Worm (Caenorhabditis elegans) whole organism, L4 larva: ENCODE results near the gene tmd-2.

ENCODE experiments used
- F26F4.8 ChIP-seq: fragments of 200-800 bp; sonication (Bioruptor generic); conservative IDR thresholded peaks from 2 replicates; pipeline ENCODE4 v1.3.6; 2022; ENCODE audit warnings: missing genetic modification characterization, missing compliant biosample characterization
- F37D6.2 ChIP-seq: sonication (generic microtip); optimal IDR thresholded peaks from 2 replicates; lab custom pipeline; 2016; ENCODE audit warnings: mild to moderate bottlenecking, missing genetic modification characterization, missing compliant biosample characterization
- R02D3.7 ChIP-seq: fragments of 150-350 bp; sonication (generic microtip); optimal IDR thresholded peaks from 3 replicates; lab custom pipeline; 2014; ENCODE audit warnings: missing biosample characterization, missing genetic modification characterization
- T20F7.1 ChIP-seq: fragments of 200-800 bp; sonication (Bioruptor generic); optimal IDR thresholded peaks from 2 replicates; lab custom pipeline; 2018; ENCODE audit warnings: mild to moderate bottlenecking, missing genetic modification characterization, missing compliant biosample characterization
- aly-2 ChIP-seq: sonication (generic microtip); optimal IDR thresholded peaks from 2 replicates; lab custom pipeline; 2018; ENCODE audit warnings: missing biosample characterization, missing genetic modification characterization
- ceh-20 ChIP-seq: fragments of 200-800 bp; sonication (Bioruptor generic); IDR thresholded peaks from 2 replicates; pipeline ENCODE4 v1.3.6; 2022; ENCODE audit warnings: missing genetic modification reagents, missing genetic modification characterization, missing compliant biosample characterization
- ceh-28 ChIP-seq: fragments of 150-350 bp; optimal IDR thresholded peaks from 2 replicates; lab custom pipeline; 2014; ENCODE audit warnings: missing biosample characterization, missing genetic modification reagents, missing genetic modification characterization
- ces-1 ChIP-seq: fragments of 150-350 bp; sonication (generic microtip); optimal IDR thresholded peaks from 4 replicates; lab custom pipeline; 2014; ENCODE audit warnings: missing biosample characterization, missing genetic modification reagents, missing genetic modification characterization
- daf-16 ChIP-seq, 3 experiments: sonication (generic microtip); optimal IDR thresholded peaks; 2 replicates each; lab custom pipeline; 2016 to 2017; ENCODE audit warnings: missing genetic modification characterization in 3 of 3, missing genetic modification reagents in 3 of 3, mild to moderate bottlenecking in 2 of 3, missing compliant biosample characterization in 2 of 3, missing biosample characterization in 1 of 3, moderate library complexity in 1 of 3
- daf-8 ChIP-seq: fragments of 200-800 bp; sonication (Bioruptor generic); IDR thresholded peaks from 2 replicates; pipeline ENCODE4 v1.3.6; 2022; ENCODE audit warnings: missing genetic modification characterization, missing compliant biosample characterization
- dmd-6 ChIP-seq: fragments of 200-800 bp; sonication (Bioruptor generic); IDR thresholded peaks from 2 replicates; pipeline ENCODE4 v1.3.6; 2022; ENCODE audit warnings: missing genetic modification reagents, missing genetic modification characterization, missing compliant biosample characterization
- dmd-8 ChIP-seq: fragments of 200-800 bp; sonication (Bioruptor generic); IDR thresholded peaks from 2 replicates; pipeline ENCODE4 v1.3.6; 2022; ENCODE audit warnings: missing genetic modification characterization, missing compliant biosample characterization
- dpl-1 ChIP-seq: fragments of 150-350 bp; optimal IDR thresholded peaks from 2 replicates; lab custom pipeline; 2014; ENCODE audit warnings: missing biosample characterization, missing genetic modification reagents, missing genetic modification characterization
- duxl-1 ChIP-seq: sonication (generic microtip); optimal IDR thresholded peaks from 2 replicates; lab custom pipeline; 2016; ENCODE audit warnings: mild to moderate bottlenecking, missing genetic modification characterization, moderate library complexity, missing compliant biosample characterization; ENCODE audit not compliant: poor library complexity
- dve-1 ChIP-seq: sonication (generic microtip); optimal IDR thresholded peaks from 2 replicates; lab custom pipeline; 2017; ENCODE audit warnings: antibody characterized with exemption, mild to moderate bottlenecking, missing genetic modification characterization, missing compliant biosample characterization; ENCODE audit not compliant: insufficient read depth
- egl-43 ChIP-seq: fragments of 200-800 bp; sonication (Bioruptor generic); IDR thresholded peaks from 2 replicates; pipeline ENCODE4 v1.3.6; 2022; ENCODE audit warnings: missing genetic modification reagents, missing genetic modification characterization, missing compliant biosample characterization
- fos-1 ChIP-seq: fragments of 150-350 bp; optimal IDR thresholded peaks from 2 replicates; lab custom pipeline; 2014; ENCODE audit warnings: missing biosample characterization, missing genetic modification characterization
- hif-1 ChIP-seq, 2 experiments: sonication (generic microtip); optimal IDR thresholded peaks; 2 replicates each; lab custom pipeline; 2016 to 2017; ENCODE audit warnings: missing compliant biosample characterization in 2 of 2, missing genetic modification characterization in 2 of 2, missing genetic modification reagents in 2 of 2, missing genotype in 2 of 2, mild to moderate bottlenecking in 1 of 2
- lin-13 ChIP-seq: fragments of 150-350 bp; optimal IDR thresholded peaks from 2 replicates; lab custom pipeline; 2014; ENCODE audit warnings: missing biosample characterization, missing genetic modification reagents, missing genetic modification characterization
- lin-15B ChIP-seq: fragments of 150-350 bp; sonication (generic microtip); optimal IDR thresholded peaks from 3 replicates; lab custom pipeline; 2014; ENCODE audit warnings: missing biosample characterization, missing genetic modification characterization
- lin-38 ChIP-seq: fragments of 200-800 bp; sonication (Bioruptor generic); IDR thresholded peaks from 2 replicates; pipeline ENCODE4 v1.3.6; 2022; ENCODE audit warnings: missing genetic modification reagents, missing genetic modification characterization, missing compliant biosample characterization
- lin-39 ChIP-seq: fragments of 150-350 bp; optimal IDR thresholded peaks from 2 replicates; lab custom pipeline; 2014; ENCODE audit warnings: missing biosample characterization, missing genetic modification reagents, missing genetic modification characterization
- lir-3 ChIP-seq: sonication (generic microtip); optimal IDR thresholded peaks from 2 replicates; lab custom pipeline; 2016; ENCODE audit warnings: mild to moderate bottlenecking, missing genetic modification characterization, missing compliant biosample characterization
- mdt-29 ChIP-seq: fragments of 200-800 bp; sonication (Bioruptor generic); IDR thresholded peaks from 2 replicates; pipeline ENCODE4 v1.3.6; 2022; ENCODE audit warnings: missing genetic modification reagents, missing genetic modification characterization, missing compliant biosample characterization
- mxl-2 ChIP-seq: fragments of 200-800 bp; sonication (Bioruptor generic); conservative IDR thresholded peaks from 2 replicates; pipeline ENCODE4 v1.3.6; 2022; ENCODE audit warnings: missing genetic modification reagents, missing genetic modification characterization, missing compliant biosample characterization
- mxl-3 ChIP-seq: fragments of 200-800 bp; sonication (Bioruptor generic); optimal IDR thresholded peaks from 2 replicates; lab custom pipeline; 2018; ENCODE audit warnings: mild to moderate bottlenecking, missing genetic modification characterization, missing compliant biosample characterization
- nhr-111 ChIP-seq: fragments of 200-800 bp; sonication (Bioruptor generic); optimal IDR thresholded peaks from 2 replicates; lab custom pipeline; 2018; ENCODE audit warnings: mild to moderate bottlenecking, missing genetic modification characterization, missing compliant biosample characterization
- nhr-25 ChIP-seq: sonication (generic microtip); optimal IDR thresholded peaks from 2 replicates; lab custom pipeline; 2017; ENCODE audit warnings: missing genetic modification characterization, mild to moderate bottlenecking, missing compliant biosample characterization, antibody characterized with exemption, moderate library complexity, borderline replicate concordance; ENCODE audit not compliant: insufficient read depth
- nhr-28 ChIP-seq: fragments of 150-350 bp; optimal IDR thresholded peaks from 2 replicates; lab custom pipeline; 2014; ENCODE audit warnings: missing biosample characterization, missing genetic modification characterization
- nhr-41 ChIP-seq: fragments of 200-800 bp; sonication (Bioruptor generic); IDR thresholded peaks from 2 replicates; pipeline ENCODE4 v1.3.6; 2022; ENCODE audit warnings: missing genetic modification reagents, missing genetic modification characterization, missing compliant biosample characterization
- pha-4 ChIP-seq, 2 experiments: fragments of 150-350 bp in 1 of 2; fragments of 200-800 bp in 1 of 2; sonication (Bioruptor generic) in 1 of 2; IDR thresholded peaks in 1 of 2; optimal IDR thresholded peaks in 1 of 2; 2 replicates each; pipeline versions ENCODE4 v1.3.6 to Lab custom; 2014 to 2022; ENCODE audit warnings: missing genetic modification characterization in 2 of 2, missing genetic modification reagents in 2 of 2, missing biosample characterization in 1 of 2, missing compliant biosample characterization in 1 of 2
- php-3 ChIP-seq: fragments of 200-800 bp; sonication (Bioruptor generic); IDR thresholded peaks from 2 replicates; pipeline ENCODE4 v1.3.6; 2022; ENCODE audit warnings: missing genetic modification reagents, missing genetic modification characterization, missing compliant biosample characterization
- pqm-1 ChIP-seq: sonication (generic microtip); optimal IDR thresholded peaks from 2 replicates; lab custom pipeline; 2017; ENCODE audit warnings: missing biosample characterization, missing genetic modification characterization
- spr-1 ChIP-seq: sonication (generic microtip); optimal IDR thresholded peaks from 2 replicates; lab custom pipeline; 2016; ENCODE audit warnings: mild to moderate bottlenecking, missing genetic modification characterization, missing compliant biosample characterization
- tag-97 ChIP-seq: fragments of 200-800 bp; sonication (Bioruptor generic); IDR thresholded peaks from 2 replicates; pipeline ENCODE4 v1.3.6; 2022; ENCODE audit warnings: missing genetic modification characterization, missing compliant biosample characterization
- tra-1 ChIP-seq: fragments of 200-800 bp; sonication (Bioruptor generic); IDR thresholded peaks from 2 replicates; pipeline ENCODE4 v1.3.6; 2022; ENCODE audit warnings: missing genetic modification reagents, missing genetic modification characterization, missing compliant biosample characterization
- unc-62 ChIP-seq, 3 experiments: fragments of 150-350 bp in 1 of 3; sonication (generic microtip); optimal IDR thresholded peaks in 2 of 3; peaks in 1 of 3; 1 replicate in 1 of 3; 2 replicates in 2 of 3; lab custom pipeline; 2014 to 2017; ENCODE audit warnings: missing biosample characterization in 3 of 3, missing genetic modification characterization in 3 of 3, missing genetic modification reagents in 3 of 3, missing genotype in 1 of 3
- zag-1 ChIP-seq: fragments of 150-350 bp; optimal IDR thresholded peaks from 2 replicates; lab custom pipeline; 2014; ENCODE audit warnings: missing biosample characterization, missing genetic modification characterization
- zfp-2 ChIP-seq: sonication (generic microtip); optimal IDR thresholded peaks from 2 replicates; lab custom pipeline; 2016; ENCODE audit warnings: mild to moderate bottlenecking, missing genetic modification characterization, missing compliant biosample characterization
- zfp-3 ChIP-seq: fragments of 200-800 bp; sonication (Bioruptor generic); conservative IDR thresholded peaks from 2 replicates; pipeline ENCODE4 v1.3.6; 2022; ENCODE audit warnings: missing genetic modification reagents, missing genetic modification characterization, missing compliant biosample characterization
- ztf-7 ChIP-seq: fragments of 150-350 bp; optimal IDR thresholded peaks from 2 replicates; lab custom pipeline; 2014; ENCODE audit warnings: missing biosample characterization, missing genetic modification characterization

Gene tmd-2

ce11 chrV:8375419-8375818 is 41.0 kb downstream of the tmd-2 start, which contains the start of gene F38E1.10:
F38E1.10 (minus strand) TSS chrV:8375519.
- peak in 1 of 2 experiments; percentile 6 for TF ChIP-seq unc-62 (GFP tag; optimal IDR thresholded peaks at IDR 0.05 in 1 of 2; lab: Kevin White, UChicago)
- no peak for TF ChIP-seq unc-62 (tag; optimal IDR thresholded peaks at IDR 0.05; lab: Kevin White, UChicago)
- no peak for TF ChIP-seq zfp-2
- TF ChIP-seq, all 104 proteins: peak for 1

DNA sequence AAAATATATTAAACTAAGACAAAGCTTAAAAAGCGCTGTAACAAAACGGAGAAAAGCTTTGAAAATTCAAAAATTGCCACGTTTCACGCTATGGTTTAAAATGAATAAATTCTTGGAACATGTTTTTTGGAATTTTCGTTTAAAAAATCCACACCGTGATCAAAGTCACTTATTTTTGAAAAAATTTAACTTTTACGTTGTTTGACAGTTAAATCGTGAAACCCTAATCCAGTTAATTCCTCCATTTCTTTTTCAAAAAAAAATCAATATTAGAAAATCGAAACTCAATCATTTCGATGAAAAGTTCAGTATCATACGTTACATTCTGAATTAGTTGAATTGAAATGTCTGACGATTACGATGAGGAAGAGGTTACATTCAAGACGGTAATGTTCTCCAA is 41.4 kb downstream of the tmd-2 start, which contains the start of gene F38E1.3:
Gene F38E1.3 (plus strand): TSS at position 301 of the 400 bp plus-strand sequence.
- TF ChIP-seq egl-43 (GFP tag; lab: Robert Waterston, UW), result no peak
- TF ChIP-seq F37D6.2 (tag; lab: Kevin White, UChicago), result no peak
- TF ChIP-seq ceh-28, result no peak
- TF ChIP-seq lin-39 (tag; lab: Kevin White, UChicago), result no peak
- TF ChIP-seq nhr-111 (GFP tag; lab: Kevin White, UChicago), result no peak
- TF ChIP-seq lin-13 (GFP tag; lab: Kevin White, UChicago), result no peak
- no peak for TF ChIP-seq zfp-3 (GFP tag; lab: Robert Waterston, UW)
- TF ChIP-seq dve-1 (tag; lab: Kevin White, UChicago), result no peak
- no peak for TF ChIP-seq dpl-1 (GFP tag; lab: Kevin White, UChicago)
- TF ChIP-seq php-3 (GFP tag; lab: Robert Waterston, UW), result no peak
- no peak for TF ChIP-seq R02D3.7 (tag; lab: Kevin White, UChicago)
- TF ChIP-seq ces-1, result no peak
- TF ChIP-seq, all 104 proteins: peak for 0

DNA sequence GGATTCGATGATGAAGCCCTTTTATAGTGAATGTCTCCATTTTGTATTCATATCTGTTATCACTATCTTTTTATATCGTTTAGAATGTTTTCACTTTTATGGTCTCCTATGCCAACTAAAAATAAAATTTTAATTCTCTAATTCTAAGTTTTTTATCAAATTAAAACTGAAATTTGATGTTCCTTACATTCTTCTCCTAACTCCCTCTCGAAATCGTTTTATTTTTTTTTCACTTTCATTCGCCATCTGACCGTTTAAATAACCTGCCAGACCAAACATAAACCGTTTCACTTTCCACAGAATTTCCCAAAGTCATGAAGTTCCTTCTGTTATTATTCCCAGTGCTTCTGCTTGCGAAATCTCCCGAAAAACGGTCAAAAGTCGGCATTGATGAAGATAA is 44.7 kb downstream of the tmd-2 start, which contains the start of gene F52E1.5:
Gene F52E1.5 (plus strand): TSS at position 301 of the 400 bp plus-strand sequence.
- TF ChIP-seq mxl-2 (GFP tag; lab: Robert Waterston, UW) (no peak), lin-39 (tag; lab: Kevin White, UChicago) (no peak), fos-1 (tag; lab: Kevin White, UChicago) (no peak), mdt-29 (GFP tag; lab: Robert Waterston, UW) (no peak)

DNA sequence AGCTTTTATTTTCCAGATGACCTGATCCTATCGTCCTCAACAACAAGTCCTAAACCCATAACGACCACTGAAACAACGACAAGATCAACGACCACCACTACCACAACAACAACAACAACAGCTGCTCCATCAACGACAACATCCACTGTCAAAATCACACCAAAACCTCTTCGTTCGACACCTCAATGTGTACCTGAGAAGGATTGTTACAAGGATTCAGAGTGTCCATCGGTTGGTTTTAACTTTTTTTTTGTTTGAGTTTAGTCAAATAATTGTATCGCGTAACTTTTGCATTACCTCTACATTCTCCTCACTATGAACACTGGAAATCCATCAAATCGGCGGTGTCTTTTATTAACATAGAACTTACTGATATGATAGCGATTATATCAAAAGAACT is 45.6 kb downstream of the tmd-2 start:
- TF ChIP-seq tag-97 (GFP tag; lab: Robert Waterston, UW) (no peak), unc-62 (GFP tag; optimal IDR thresholded peaks at IDR 0.05 in 1 of 2; lab: Kevin White, UChicago) (peak in 1 of 2 experiments; percentile 92), unc-62 (tag; optimal IDR thresholded peaks at IDR 0.05; lab: Kevin White, UChicago) (no peak), ztf-7 (tag; lab: Kevin White, UChicago) (no peak), daf-16 (GFP tag; optimal IDR thresholded peaks at IDR 0.05; lab: Kevin White, UChicago) (peak in 1 of 2 experiments; percentile 79), daf-16 (tag; optimal IDR thresholded peaks at IDR 0.05; lab: Kevin White, UChicago) (no peak), lin-38 (GFP tag; lab: Robert Waterston, UW) (no peak), spr-1 (tag; lab: Kevin White, UChicago) (no peak)

ce11 chrV:8383716-8384115 is 49.3 kb downstream of the tmd-2 start, which contains the start of gene F52E1.14:
F52E1.14 (plus strand) TSS chrV:8383922.
- TF ChIP-seq pqm-1 (tag; lab: Kevin White, UChicago) (peak; percentile 67), T20F7.1 (GFP tag; lab: Kevin White, UChicago) (no peak), F26F4.8 (GFP tag; lab: Robert Waterston, UW) (no peak), aly-2 (tag; lab: Kevin White, UChicago) (no peak), pha-4 (GFP tag; IDR thresholded peaks at IDR 0.05; lab: Robert Waterston, UW) (no peak), pha-4 (tag; optimal IDR thresholded peaks at IDR 0.05; lab: Kevin White, UChicago) (no peak), ceh-20 (GFP tag; lab: Robert Waterston, UW) (no peak), mxl-3 (GFP tag; lab: Kevin White, UChicago) (peak; percentile 8), zag-1 (tag; lab: Kevin White, UChicago) (no peak), duxl-1 (no peak), ceh-28 (no peak), nhr-28 (tag; lab: Kevin White, UChicago) (peak; percentile 67), dmd-6 (peak; percentile 80), daf-16 (GFP tag; optimal IDR thresholded peaks at IDR 0.05; lab: Kevin White, UChicago) (no peak), daf-16 (tag; optimal IDR thresholded peaks at IDR 0.05; lab: Kevin White, UChicago) (peak; percentile 80), lir-3 (no peak), nhr-25 (tag; lab: Kevin White, UChicago) (no peak), lin-15B (tag; lab: Kevin White, UChicago) (no peak), nhr-41 (0 out of 2 replicates have a peak, but pooled peaks have one; percentile 5), tra-1 (GFP tag; lab: Robert Waterston, UW) (no peak), daf-8 (GFP tag; lab: Robert Waterston, UW) (no peak), dmd-8 (GFP tag; lab: Robert Waterston, UW) (no peak), hif-1 (tag; optimal IDR thresholded peaks at IDR 0.05; lab: Kevin White, UChicago) (no peak)
